Worm (Caenorhabditis elegans) whole organism, mixed stage, embryonic: ENCODE results near the gene ZK1240.11.

Experiments
- M03D4.4 ChIP-seq: sonication (generic microtip); optimal IDR thresholded peaks from 2 replicates; lab custom pipeline; 2017; ENCODE audit warnings: mild to moderate bottlenecking, missing genetic modification characterization, missing compliant biosample characterization
- bed-3 ChIP-seq: fragments of 200-800 bp; sonication (Bioruptor generic); optimal IDR thresholded peaks from 3 replicates; lab custom pipeline; 2018; ENCODE audit warnings: mild to moderate bottlenecking, missing genetic modification characterization, moderate library complexity, missing compliant biosample characterization
- blmp-1 ChIP-seq: fragments of 150-350 bp; optimal IDR thresholded peaks from 2 replicates; lab custom pipeline; 2014; ENCODE audit warnings: missing biosample characterization, missing genetic modification characterization
- elt-1 ChIP-seq: sonication (generic microtip); optimal IDR thresholded peaks from 2 replicates; lab custom pipeline; 2017; ENCODE audit warnings: missing genetic modification characterization, mild to moderate bottlenecking, missing compliant biosample characterization, antibody characterized with exemption, moderate library complexity, borderline replicate concordance; ENCODE audit not compliant: insufficient read depth
- mab-5 ChIP-seq: fragments of 150-350 bp; optimal IDR thresholded peaks from 2 replicates; lab custom pipeline; 2014; ENCODE audit warnings: missing biosample characterization, missing genetic modification characterization
- mls-2 ChIP-seq: sonication (generic microtip); optimal IDR thresholded peaks from 2 replicates; lab custom pipeline; 2016; ENCODE audit warnings: mild to moderate bottlenecking, missing genetic modification characterization, moderate library complexity, missing compliant biosample characterization
- snpc-4 ChIP-seq: fragments of 150-350 bp; optimal IDR thresholded peaks from 2 replicates; lab custom pipeline; 2014; ENCODE audit warnings: missing biosample characterization, missing genetic modification characterization
- ztf-11 ChIP-seq: fragments of 150-350 bp; optimal IDR thresholded peaks from 2 replicates; lab custom pipeline; 2014; ENCODE audit warnings: missing biosample characterization, missing genetic modification characterization

- TF ChIP-seq mab-5 (tag; lab: Kevin White, UChicago), result no peak
- TF ChIP-seq snpc-4 (tag; lab: Kevin White, UChicago), result no peak
- no peak for TF ChIP-seq elt-1 (tag; lab: Kevin White, UChicago)
- no peak for TF ChIP-seq mls-2 (tag; lab: Kevin White, UChicago)
- TF ChIP-seq bed-3, result no peak
- no peak for TF ChIP-seq ztf-11 (tag; lab: Kevin White, UChicago)
- TF ChIP-seq M03D4.4 (tag; lab: Kevin White, UChicago), result no peak
- no peak for TF ChIP-seq blmp-1 (tag; lab: Kevin White, UChicago)
Measured at ce11 chrII:2330462-2330861, 5.4 kb downstream of the ZK1240.11 start.
